Fruit fly (Drosophila melanogaster): ENCODE data around the gene Apl.

The Apl gene

dm6 chr3L:16581201-16581705 is 13.7 kb upstream of the Apl start, which contains the start of gene Smn (continued):
- TF ChIP-seq ftz-f1 (GFP tag; optimal IDR thresholded peaks at IDR 0.05) = no peak
- TF ChIP-seq Vsx1 (GFP tag; optimal IDR thresholded peaks at IDR 0.05) = no peak
- TF ChIP-seq CkIIα-i1 (GFP tag; IDR thresholded peaks at IDR 0.05) = no peak
- no peak for TF ChIP-seq prd (optimal IDR thresholded peaks at IDR 0.05)
- TF ChIP-seq prd (GFP tag; IDR thresholded peaks at IDR 0.05) = 0 out of 3 replicates have a peak, but pooled peaks have one; percentile 13
- TF ChIP-seq seq (GFP tag; IDR thresholded peaks at IDR 0.05) = no peak
- peak; percentile 70; the same call in 2 of the 3 replicates for TF ChIP-seq zen2 (GFP tag; IDR thresholded peaks at IDR 0.05; ENCODE audit: partially characterized antibody)
- TF ChIP-seq Lim3 (GFP tag; IDR thresholded peaks at IDR 0.05) = no peak
- TF ChIP-seq Meics (GFP tag; optimal IDR thresholded peaks at IDR 0.05) = peak; percentile 52
- no peak for TF ChIP-seq Hr39 (optimal IDR thresholded peaks at IDR 0.05)
- no peak for TF ChIP-seq caup (GFP tag; optimal IDR thresholded peaks at IDR 0.05; ENCODE audit: severe bottlenecking)
- peak; percentile 18 for TF ChIP-seq CG18476 (GFP tag; optimal IDR thresholded peaks at IDR 0.05)
- TF ChIP-seq CG2678 (tag; optimal IDR thresholded peaks at IDR 0.05) = peak; percentile 59
- TF ChIP-seq D (optimal IDR thresholded peaks at IDR 0.05) = no peak
- TF ChIP-seq D (GFP tag; optimal IDR thresholded peaks at IDR 0.05) = no peak
- TF ChIP-seq Drgx (GFP tag; IDR thresholded peaks at IDR 0.05) = peak; percentile 13; the same call in 1 of the 2 replicates
- TF ChIP-seq eyg (GFP tag; optimal IDR thresholded peaks at IDR 0.05) = no peak
- peak; percentile 49 for TF ChIP-seq CG34376 (GFP tag; optimal IDR thresholded peaks at IDR 0.05)
- no peak for TF ChIP-seq esg (GFP tag; conservative IDR thresholded peaks at IDR 0.05)
- TF ChIP-seq HLH4C (GFP tag; IDR thresholded peaks at IDR 0.05; ENCODE audit: partially characterized antibody) = peak; percentile 81
- peak; percentile 73 for TF ChIP-seq mam (GFP tag; optimal IDR thresholded peaks at IDR 0.05)
- peak; percentile 57 for TF ChIP-seq nom (GFP tag; optimal IDR thresholded peaks at IDR 0.05)
- TF ChIP-seq ci (GFP tag; IDR thresholded peaks at IDR 0.05) = no peak
- TF ChIP-seq CTCF (GFP tag; optimal IDR thresholded peaks at IDR 0.05) = peak; percentile 26
- TF ChIP-seq CG33557 (GFP tag; optimal IDR thresholded peaks at IDR 0.05) = peak; percentile 11
- TF ChIP-seq lilli (GFP tag; optimal IDR thresholded peaks at IDR 0.05) = peak; percentile 73
- TF ChIP-seq fd102C (GFP tag; optimal IDR thresholded peaks at IDR 0.05) = no peak
- TF ChIP-seq YL-1 (GFP tag; optimal IDR thresholded peaks at IDR 0.05) = peak; percentile 17
- peak; percentile 4 for TF ChIP-seq HmgD (GFP tag; optimal IDR thresholded peaks at IDR 0.05)
- no peak for TF ChIP-seq Elba2 (GFP tag; optimal IDR thresholded peaks at IDR 0.05)
- peak; percentile 21 for TF ChIP-seq CG15696 (tag; optimal IDR thresholded peaks at IDR 0.05)
- TF ChIP-seq rib (GFP tag; IDR thresholded peaks at IDR 0.05) = no peak
- peak; percentile 40 for TF ChIP-seq Tbp (GFP tag; optimal IDR thresholded peaks at IDR 0.05)
- peak; percentile 28 for TF ChIP-seq zen (tag; optimal IDR thresholded peaks at IDR 0.05)
- peak; percentile 72 for TF ChIP-seq CG30403 (GFP tag; optimal IDR thresholded peaks at IDR 0.05)
- TF ChIP-seq Hsf (GFP tag; optimal IDR thresholded peaks at IDR 0.05) = peak; percentile 46
- peak; percentile 57 for TF ChIP-seq CG15514 (GFP tag; optimal IDR thresholded peaks at IDR 0.05)
- peak; percentile 29 for TF ChIP-seq CG12769 (tag; optimal IDR thresholded peaks at IDR 0.05)
- no peak for TF ChIP-seq scrt (GFP tag; optimal IDR thresholded peaks at IDR 0.05)
- TF ChIP-seq stwl (tag; optimal IDR thresholded peaks at IDR 0.05) = peak; percentile 69
- TF ChIP-seq stc (GFP tag; IDR thresholded peaks at IDR 0.05) = no peak
- peak; percentile 60 for TF ChIP-seq HLH54F (GFP tag; optimal IDR thresholded peaks at IDR 0.05)
- no peak for TF ChIP-seq Trl (optimal IDR thresholded peaks at IDR 0.05)
- peak; percentile 47 for TF ChIP-seq Trl (GFP tag; optimal IDR thresholded peaks at IDR 0.05)
- TF ChIP-seq Sry-δ (GFP tag; optimal IDR thresholded peaks at IDR 0.05) = peak; percentile 85
- TF ChIP-seq pzg (GFP tag; optimal IDR thresholded peaks at IDR 0.05) = peak; percentile 45
- peak; percentile 77 for TF ChIP-seq hbn (GFP tag; IDR thresholded peaks at IDR 0.05; ENCODE audit: partially characterized antibody)
- TF ChIP-seq twi (tag; optimal IDR thresholded peaks at IDR 0.05) = peak; percentile 9
- TF ChIP-seq CG8944 (GFP tag; optimal IDR thresholded peaks at IDR 0.05) = peak; percentile 22
- TF ChIP-seq CG33213 (GFP tag; optimal IDR thresholded peaks at IDR 0.05) = peak; percentile 43
- no peak for TF ChIP-seq CG10274 (GFP tag; optimal IDR thresholded peaks at IDR 0.05)
- no peak for TF ChIP-seq cad (GFP tag; optimal IDR thresholded peaks at IDR 0.05)

All from whole organism, embryonic.